Worm (Caenorhabditis elegans): ENCODE results near the gene chil-27.

- TF ChIP-seq ama-1 (optimal IDR thresholded peaks at IDR 0.05) (no peak), B0310.2 (tag; optimal IDR thresholded peaks at IDR 0.05) (no peak), hnd-1 (tag; optimal IDR thresholded peaks at IDR 0.05) (no peak), hmg-4 (GFP tag; optimal IDR thresholded peaks at IDR 0.05) (no peak), ets-7 (tag; optimal IDR thresholded peaks at IDR 0.05) (no peak), flt-1 (GFP tag; IDR thresholded peaks at IDR 0.05) (no peak), tra-4 (tag; optimal IDR thresholded peaks at IDR 0.05) (no peak), scrt-1 (GFP tag; IDR thresholded peaks at IDR 0.05) (no peak), ceh-13 (GFP tag; optimal IDR thresholded peaks at IDR 0.05) (no peak), hmbx-1 (tag; optimal IDR thresholded peaks at IDR 0.05) (no peak), tbx-11 (GFP tag; IDR thresholded peaks at IDR 0.05) (no peak), tbx-37 (GFP tag; conservative IDR thresholded peaks at IDR 0.05) (no peak), aly-1 (tag; optimal IDR thresholded peaks at IDR 0.05) (no peak)
Observed at ce11 chrII:9497309-9497708, 19.6 kb downstream of the chil-27 start.
